Fruit fly (Drosophila melanogaster): ENCODE measurements around the gene Cyp316a1.
"Not testable (repeated sequence)": the region's sequence is repeated elsewhere in the genome, so short reads cannot be mapped to it uniquely, and the experiment has no call there.

Gene Cyp316a1

dm6 chr3L:7470202-7470601 lies 21.5 kb upstream of the Cyp316a1 start, which contains the start of gene CG8543:
Gene CG8543, minus strand, starts transcription at chr3L:7470302.
- TF ChIP-seq mam (GFP tag; optimal IDR thresholded peaks at IDR 0.05) (no peak), HmgD (GFP tag; optimal IDR thresholded peaks at IDR 0.05) (no peak), CG2889 (GFP tag; IDR thresholded peaks at IDR 0.05) (no peak), CG17912 (GFP tag; optimal IDR thresholded peaks at IDR 0.05) (no peak)

- TF ChIP-seq ssp (GFP tag; IDR thresholded peaks at IDR 0.05) (peak; percentile 12; the same call in 1 of the 2 replicates), CG14441 (GFP tag; IDR thresholded peaks at IDR 0.05) (no peak)
Measured at dm6 chr3L:7471259-7471658, 20.4 kb upstream of the Cyp316a1 start, which contains the start of gene CG8541. Gene CG8541, plus strand, starts transcription at chr3L:7471559.

dm6 chr3L:7475270-7475669 lies 16.4 kb upstream of the Cyp316a1 start, which contains the start of gene CG43292:
Gene CG43292, plus strand, starts transcription at chr3L:7475570.
- TF ChIP-seq Sin3A (optimal IDR thresholded peaks at IDR 0.05): no peak
- TF ChIP-seq CG6854 (GFP tag; optimal IDR thresholded peaks at IDR 0.05): no peak
- no peak for TF ChIP-seq B-H2 (GFP tag; optimal IDR thresholded peaks at IDR 0.05)
- TF ChIP-seq pita (GFP tag; optimal IDR thresholded peaks at IDR 0.05): no peak
- no peak for TF ChIP-seq MESR4 (GFP tag; optimal IDR thresholded peaks at IDR 0.05)
- no peak for TF ChIP-seq CG14050 (GFP tag; IDR thresholded peaks at IDR 0.05)
- TF ChIP-seq NfI (GFP tag; optimal IDR thresholded peaks at IDR 0.05): no peak
- TF ChIP-seq Mrtf (GFP tag; IDR thresholded peaks at IDR 0.05): no peak
- no peak for TF ChIP-seq CG14965 (GFP tag; optimal IDR thresholded peaks at IDR 0.05; ENCODE audit: borderline replicate concordance)
- TF ChIP-seq bowl (GFP tag; IDR thresholded peaks at IDR 0.05): no peak
- TF ChIP-seq ara (GFP tag; IDR thresholded peaks at IDR 0.05): no peak
- TF ChIP-seq odd (GFP tag; optimal IDR thresholded peaks at IDR 0.05): no peak

dm6 chr3L:7485667-7486066 lies 6.0 kb upstream of the Cyp316a1 start, which contains the start of gene mthl6:
Gene mthl6, plus strand, starts transcription at chr3L:7485967.
- no peak for TF ChIP-seq CG3163 (GFP tag; optimal IDR thresholded peaks at IDR 0.05)
- no peak for TF ChIP-seq CG10565 (GFP tag; optimal IDR thresholded peaks at IDR 0.05)

dm6 chr3L:7496097-7496496 lies 4.4 kb downstream of the Cyp316a1 start, which contains the start of gene Cyp4d8:
Gene Cyp4d8, minus strand, starts transcription at chr3L:7496197.
- TF ChIP-seq Ets65A (GFP tag) (peak; percentile 46), zen (tag; optimal IDR thresholded peaks at IDR 0.05) (no peak)

dm6 chr3L:7498731-7499130 lies 7.1 kb downstream of the Cyp316a1 start, which contains the start of gene CG8539:
Gene CG8539, minus strand, starts transcription at chr3L:7498831.
- TF ChIP-seq Tbp (GFP tag; optimal IDR thresholded peaks at IDR 0.05); row (GFP tag; IDR thresholded peaks at IDR 0.05); CG13775 (GFP tag; optimal IDR thresholded peaks at IDR 0.05): not testable (repeated sequence)

- TF ChIP-seq CG15696 (tag; optimal IDR thresholded peaks at IDR 0.05) (no peak), Hr3 (GFP tag; optimal IDR thresholded peaks at IDR 0.05) (no peak), Max (GFP tag; optimal IDR thresholded peaks at IDR 0.05) (no peak), HmgD (GFP tag; optimal IDR thresholded peaks at IDR 0.05) (no peak), CG14860 (GFP tag; IDR thresholded peaks at IDR 0.05; ENCODE audit: partially characterized antibody) (no peak), CG10366 (GFP tag; IDR thresholded peaks at IDR 0.05) (no peak), CG17612 (GFP tag; IDR thresholded peaks at IDR 0.05) (no peak), bbx (GFP tag; IDR thresholded peaks at IDR 0.05; ENCODE audit: partially characterized antibody) (no peak), pum (GFP tag; optimal IDR thresholded peaks at IDR 0.05) (no peak), Fer1 (GFP tag; optimal IDR thresholded peaks at IDR 0.05) (no peak), mld (GFP tag; IDR thresholded peaks at IDR 0.05; ENCODE audit: partially characterized antibody) (no peak), CG4424 (GFP tag; optimal IDR thresholded peaks at IDR 0.05) (no peak), Gsc (GFP tag; IDR thresholded peaks at IDR 0.05) (no peak), Lim3 (GFP tag; IDR thresholded peaks at IDR 0.05) (no peak), CG10209 (GFP tag; optimal IDR thresholded peaks at IDR 0.05) (no peak), CG9932 (GFP tag; IDR thresholded peaks at IDR 0.05) (no peak), CG8089 (GFP tag; optimal IDR thresholded peaks at IDR 0.05) (no peak)
Measured at dm6 chr3L:7506117-7506516, 14.5 kb downstream of the Cyp316a1 start, which contains the start of gene CG7548. Gene CG7548, minus strand, starts transcription at chr3L:7506217.
